Worm (Caenorhabditis elegans) whole organism, young adult: Measurements from ENCODE around the gene F36H5.17.

Source experiments
- B0019.2 ChIP-seq: fragments of 200-800 bp; sonication (Bioruptor generic); conservative IDR thresholded peaks from 2 replicates; pipeline ENCODE4 v1.3.6; 2022; ENCODE audit warnings: missing genetic modification reagents, missing genetic modification characterization, missing compliant biosample characterization
- C06A6.2 ChIP-seq: fragments of 200-800 bp; sonication (Bioruptor generic); conservative IDR thresholded peaks from 2 replicates; pipeline ENCODE4 v1.3.6; 2022; ENCODE audit warnings: missing genetic modification characterization, missing compliant biosample characterization
- F10E7.11 ChIP-seq: sonication (generic microtip); optimal IDR thresholded peaks from 2 replicates; lab custom pipeline; 2017; ENCODE audit warnings: mild to moderate bottlenecking, missing genetic modification characterization, moderate library complexity, missing compliant biosample characterization
- F23B12.7 ChIP-seq: sonication (generic microtip); optimal IDR thresholded peaks from 2 replicates; lab custom pipeline; 2017; ENCODE audit warnings: missing genetic modification characterization, mild to moderate bottlenecking, missing compliant biosample characterization, antibody characterized with exemption, moderate library complexity; ENCODE audit not compliant: insufficient read depth
- F49E8.2 ChIP-seq: sonication (generic microtip); optimal IDR thresholded peaks from 3 replicates; lab custom pipeline; 2017; ENCODE audit warnings: missing genetic modification characterization, mild to moderate bottlenecking, missing compliant biosample characterization, antibody characterized with exemption, moderate library complexity; ENCODE audit not compliant: insufficient read depth
- K12H6.12 ChIP-seq: fragments of 200-800 bp; sonication (Bioruptor generic); optimal IDR thresholded peaks from 2 replicates; lab custom pipeline; 2018; ENCODE audit warnings: mild to moderate bottlenecking, missing genetic modification characterization, missing compliant biosample characterization
- T07F8.4 ChIP-seq: sonication (generic microtip); optimal IDR thresholded peaks from 2 replicates; lab custom pipeline; 2016; ENCODE audit warnings: mild to moderate bottlenecking, missing genetic modification characterization, moderate library complexity, missing compliant biosample characterization
- T26A5.8 ChIP-seq: sonication (generic microtip); optimal IDR thresholded peaks from 2 replicates; lab custom pipeline; 2016; ENCODE audit warnings: missing genetic modification characterization, missing compliant biosample characterization
- Y53G8AR.9 ChIP-seq: fragments of 200-800 bp; sonication (Bioruptor generic); conservative IDR thresholded peaks from 2 replicates; pipeline ENCODE4 v1.3.6; 2022; ENCODE audit warnings: missing genetic modification reagents, missing genetic modification characterization, missing compliant biosample characterization
- aptf-2 ChIP-seq: fragments of 200-800 bp; sonication (Bioruptor generic); conservative IDR thresholded peaks from 2 replicates; pipeline ENCODE4 v1.3.6; 2022; ENCODE audit warnings: missing genetic modification reagents, missing genetic modification characterization, missing compliant biosample characterization
- ceh-100 ChIP-seq: fragments of 200-800 bp; sonication (Bioruptor generic); IDR thresholded peaks from 2 replicates; pipeline ENCODE4 v1.3.6; 2022; ENCODE audit warnings: missing genetic modification reagents, missing genetic modification characterization, missing compliant biosample characterization
- ceh-27 ChIP-seq: fragments of 200-800 bp; sonication (Bioruptor generic); optimal IDR thresholded peaks from 2 replicates; lab custom pipeline; 2018; ENCODE audit warnings: mild to moderate bottlenecking, missing genetic modification characterization, moderate library complexity, missing compliant biosample characterization
- die-1 ChIP-seq: sonication (generic microtip); optimal IDR thresholded peaks from 2 replicates; lab custom pipeline; 2016; ENCODE audit warnings: missing genotype, mild to moderate bottlenecking, missing genetic modification characterization, missing compliant biosample characterization
- efl-1 ChIP-seq: fragments of 150-350 bp; optimal IDR thresholded peaks from 2 replicates; lab custom pipeline; 2014; ENCODE audit warnings: missing biosample characterization, missing genetic modification reagents, missing genetic modification characterization
- gei-17 ChIP-seq: fragments of 200-800 bp; sonication (Bioruptor generic); optimal IDR thresholded peaks from 2 replicates; lab custom pipeline; 2018; ENCODE audit warnings: mild to moderate bottlenecking, missing genetic modification characterization, missing compliant biosample characterization
- him-1 ChIP-seq: sonication (generic microtip); optimal IDR thresholded peaks from 2 replicates; lab custom pipeline; 2016; ENCODE audit warnings: missing genotype, missing genetic modification reagents, missing genetic modification characterization, missing compliant biosample characterization
- hmg-1.2 ChIP-seq: fragments of 200-800 bp; sonication (Bioruptor generic); IDR thresholded peaks from 2 replicates; pipeline ENCODE4 v1.3.6; 2022; ENCODE audit warnings: missing genetic modification reagents, missing genetic modification characterization, missing compliant biosample characterization
- lag-1 ChIP-seq: fragments of 200-800 bp; sonication (Bioruptor generic); IDR thresholded peaks from 2 replicates; pipeline ENCODE4 v1.3.6; 2022; ENCODE audit warnings: missing genetic modification reagents, missing genetic modification characterization, missing compliant biosample characterization
- lin-40 ChIP-seq: sonication (generic microtip); optimal IDR thresholded peaks from 2 replicates; lab custom pipeline; 2016; ENCODE audit warnings: missing genetic modification characterization, mild to moderate bottlenecking, missing compliant biosample characterization, missing genotype, missing genetic modification reagents
- mel-28 ChIP-seq: sonication (generic microtip); optimal IDR thresholded peaks from 2 replicates; lab custom pipeline; 2016; ENCODE audit warnings: borderline replicate concordance, mild to moderate bottlenecking, missing genetic modification characterization, missing compliant biosample characterization
- mxl-1 ChIP-seq: sonication (generic microtip); optimal IDR thresholded peaks from 2 replicates; lab custom pipeline; 2016; ENCODE audit warnings: missing genetic modification characterization, missing compliant biosample characterization
- nfyb-1 ChIP-seq: fragments of 200-800 bp; sonication (Bioruptor generic); IDR thresholded peaks from 2 replicates; pipeline ENCODE4 v1.3.6; 2022; ENCODE audit warnings: missing genetic modification reagents, missing genetic modification characterization, missing compliant biosample characterization
- nhr-27 ChIP-seq: fragments of 200-800 bp; sonication (Bioruptor generic); optimal IDR thresholded peaks from 2 replicates; lab custom pipeline; 2018; ENCODE audit warnings: mild to moderate bottlenecking, missing genetic modification characterization, moderate library complexity, missing compliant biosample characterization
- pbrm-1 ChIP-seq: fragments of 200-800 bp; sonication (Bioruptor generic); IDR thresholded peaks from 2 replicates; pipeline ENCODE4 v1.3.6; 2022; ENCODE audit warnings: missing genetic modification reagents, missing genetic modification characterization, missing compliant biosample characterization
- pha-4 ChIP-seq: fragments of 150-350 bp; sonication (generic microtip); optimal IDR thresholded peaks from 2 replicates; lab custom pipeline; 2014; ENCODE audit warnings: missing biosample characterization, missing genetic modification reagents, missing genetic modification characterization
- rpc-1 ChIP-seq, 2 experiments: fragments of 150-350 bp in 1 of 2; sonication (generic microtip) in 1 of 2; optimal IDR thresholded peaks; 2 replicates each; lab custom pipeline; 2014 to 2018; ENCODE audit warnings: missing biosample characterization in 1 of 2, missing genetic modification characterization in 1 of 2, missing genetic modification reagents in 1 of 2, missing genotype in 1 of 2
- snpc-1.3 ChIP-seq: sonication (generic microtip); optimal IDR thresholded peaks from 2 replicates; lab custom pipeline; 2017; ENCODE audit warnings: missing genetic modification characterization, mild to moderate bottlenecking, missing compliant biosample characterization, antibody characterized with exemption, moderate library complexity, missing genotype, missing genetic modification reagents; ENCODE audit not compliant: insufficient read depth
- unc-130 ChIP-seq: sonication (generic microtip); optimal IDR thresholded peaks from 2 replicates; lab custom pipeline; 2016; ENCODE audit warnings: missing genetic modification reagents, missing genetic modification characterization, missing compliant biosample characterization
- xnd-1 ChIP-seq: sonication (generic microtip); optimal IDR thresholded peaks from 2 replicates; lab custom pipeline; 2016; ENCODE audit warnings: missing genotype, missing genetic modification reagents, missing genetic modification characterization, missing compliant biosample characterization
- ztf-22 ChIP-seq: fragments of 200-800 bp; sonication (Bioruptor generic); optimal IDR thresholded peaks from 2 replicates; lab custom pipeline; 2018; ENCODE audit warnings: mild to moderate bottlenecking, missing genetic modification characterization, moderate library complexity, missing compliant biosample characterization
- ztf-3 ChIP-seq: fragments of 200-800 bp; sonication (Bioruptor generic); optimal IDR thresholded peaks from 2 replicates; lab custom pipeline; 2018; ENCODE audit warnings: mild to moderate bottlenecking, missing genetic modification characterization, missing compliant biosample characterization

The F36H5.17 gene

DNA sequence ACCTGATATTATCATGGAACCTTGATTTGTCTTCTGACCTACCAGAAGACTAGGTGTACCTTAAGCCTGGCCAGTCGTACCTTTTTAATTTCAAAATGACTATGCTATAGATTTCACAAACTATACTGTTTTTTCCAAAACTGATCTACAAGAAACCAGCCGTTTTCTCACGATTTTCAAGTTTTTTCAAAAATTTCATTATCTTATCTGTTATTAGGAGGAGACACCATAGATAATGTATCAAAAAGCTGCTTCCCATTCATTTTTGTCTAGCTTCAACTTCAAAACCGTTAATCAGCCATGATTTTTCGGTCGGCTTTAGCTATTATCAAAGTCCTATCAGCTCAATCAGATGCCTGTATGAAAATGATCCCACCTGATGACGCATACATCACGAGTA lies 13.4 kb downstream of the F36H5.17 start, which contains the start of gene F36H5.12:
TSS of gene F36H5.12 (plus strand) at position 301 of the 400 bp plus-strand sequence.
- no peak for TF ChIP-seq efl-1 (GFP tag; lab: Kevin White, UChicago)
- TF ChIP-seq snpc-1.3 (tag; lab: Kevin White, UChicago), result no peak
- no peak for TF ChIP-seq rpc-1 (optimal IDR thresholded peaks at IDR 0.05; lab: Kevin White, UChicago)
- TF ChIP-seq rpc-1 (tag; optimal IDR thresholded peaks at IDR 0.05; lab: Kevin White, UChicago), result no peak
- TF ChIP-seq B0019.2 (GFP tag; lab: Robert Waterston, UW), result no peak
- TF ChIP-seq ceh-27, result no peak
- no peak for TF ChIP-seq T07F8.4 (tag; lab: Kevin White, UChicago)
- no peak for TF ChIP-seq T26A5.8 (tag; lab: Kevin White, UChicago)
- no peak for TF ChIP-seq him-1 (tag; lab: Kevin White, UChicago)
- no peak for TF ChIP-seq K12H6.12 (tag; lab: Kevin White, UChicago)
- TF ChIP-seq lin-40 (tag; lab: Kevin White, UChicago), result no peak
- no peak for TF ChIP-seq lag-1 (GFP tag; lab: Robert Waterston, UW)
- no peak for TF ChIP-seq pha-4 (tag; lab: Kevin White, UChicago)

DNA sequence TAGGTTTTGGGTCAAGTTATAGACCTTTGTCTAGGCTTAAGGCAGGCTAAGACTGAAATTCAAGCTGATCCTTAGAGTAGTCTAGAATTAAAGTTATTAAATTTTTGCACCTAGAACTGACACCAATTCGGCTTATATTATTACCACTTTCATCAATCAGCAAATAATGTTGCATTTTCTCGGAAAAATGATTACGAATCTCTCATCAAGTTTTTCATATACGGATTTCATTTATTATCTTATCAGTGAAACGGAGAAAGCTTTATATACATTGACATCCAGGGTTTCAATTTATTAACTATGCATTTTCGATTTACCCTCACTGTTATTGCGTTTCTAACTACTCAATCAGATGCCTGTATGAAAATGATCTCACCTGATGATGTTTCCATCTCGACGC lies 14.7 kb downstream of the F36H5.17 start, which contains the start of gene K07G6.1:
TSS of gene K07G6.1 (plus strand) at position 301 of the 400 bp plus-strand sequence.
- TF ChIP-seq ztf-22 (GFP tag; lab: Kevin White, UChicago), result no peak

DNA sequence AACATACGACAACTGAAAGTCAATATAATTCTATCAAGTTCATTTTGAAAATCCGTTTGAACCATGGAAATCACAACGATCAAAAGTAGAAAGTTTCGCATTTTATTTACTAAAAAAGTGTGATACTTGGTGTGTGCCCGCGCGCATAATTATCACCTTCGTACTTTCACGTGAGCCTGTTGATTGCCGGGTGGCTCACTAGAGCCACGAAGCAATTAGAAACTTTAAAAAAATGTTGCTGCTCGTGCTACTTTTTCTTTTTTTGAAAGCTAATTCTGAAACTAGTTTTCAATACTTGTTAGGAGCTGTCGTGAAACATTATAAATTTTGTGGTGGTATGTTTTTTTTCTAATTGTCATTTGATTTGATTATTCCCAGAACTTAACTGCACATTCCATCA lies 17.1 kb downstream of the F36H5.17 start, which contains the start of the genes irld-9 and irld-33:
TSS of gene irld-9 (minus strand) at position 101 of the 400 bp plus-strand sequence.
TSS of gene irld-33 (plus strand) at position 209 of the 400 bp plus-strand sequence.
- TF ChIP-seq Y53G8AR.9 (GFP tag; lab: Robert Waterston, UW) (no peak), mxl-1 (tag; lab: Kevin White, UChicago) (no peak), him-1 (tag; lab: Kevin White, UChicago) (no peak), ceh-100 (GFP tag; lab: Robert Waterston, UW) (no peak), xnd-1 (tag; lab: Kevin White, UChicago) (no peak), die-1 (tag; lab: Kevin White, UChicago) (no peak), C06A6.2 (GFP tag; lab: Robert Waterston, UW) (no peak), F23B12.7 (no peak)

DNA sequence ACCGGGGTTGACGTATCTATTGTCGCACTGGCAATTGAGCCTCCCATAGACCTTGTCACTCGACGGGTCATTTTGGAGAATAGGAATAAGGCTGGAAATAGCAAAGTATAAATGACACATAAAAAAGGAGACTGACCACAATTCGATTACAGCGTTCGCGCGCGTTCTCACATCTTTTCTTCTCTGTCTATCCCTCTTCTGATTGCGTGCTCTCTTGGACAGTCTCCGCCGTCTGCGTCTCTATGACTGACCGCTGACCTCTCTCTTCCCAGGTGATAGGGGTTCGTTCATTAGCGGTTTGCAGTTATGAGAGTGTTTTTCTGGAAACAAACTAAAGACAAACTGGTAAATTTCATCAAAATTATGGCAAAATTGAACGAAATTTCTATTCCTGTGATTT lies 19.6 kb downstream of the F36H5.17 start, which contains the start of gene ceh-83:
TSS of gene ceh-83 (minus strand) at position 181 of the 400 bp plus-strand sequence.
- no peak for TF ChIP-seq nhr-27
- TF ChIP-seq gei-17, result no peak
- TF ChIP-seq F10E7.11 (tag; lab: Kevin White, UChicago), result no peak
- no peak for TF ChIP-seq nfyb-1 (GFP tag; lab: Robert Waterston, UW)
- no peak for TF ChIP-seq F49E8.2 (tag; lab: Kevin White, UChicago)
- no peak for TF ChIP-seq unc-130 (GFP tag; lab: Kevin White, UChicago)
- TF ChIP-seq hmg-1.2 (GFP tag; lab: Robert Waterston, UW), result peak; percentile 92
- 0 out of 2 replicates have a peak, but pooled peaks have one; percentile 25 for TF ChIP-seq pbrm-1 (GFP tag; lab: Robert Waterston, UW)
- 0 out of 2 replicates have a peak, but pooled peaks have one; percentile 52 for TF ChIP-seq aptf-2

DNA sequence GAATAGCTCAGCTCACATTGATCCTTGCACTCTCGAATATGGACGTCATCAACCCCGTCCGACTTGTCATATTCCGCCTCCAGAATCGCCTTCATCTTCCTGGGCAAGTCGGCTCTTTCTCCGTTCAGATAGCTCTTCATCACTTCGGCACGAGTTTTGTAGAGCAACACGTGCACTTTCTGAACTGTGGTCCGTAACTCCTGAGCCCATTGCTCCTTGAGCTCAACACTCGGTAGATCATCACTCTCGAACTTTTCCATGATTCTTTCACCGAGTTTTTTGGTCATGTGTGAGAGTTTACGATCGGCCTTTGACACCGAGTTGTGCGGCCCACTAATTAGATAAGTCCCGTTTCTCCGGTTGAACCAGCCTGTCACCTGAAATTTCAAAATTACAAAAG lies 20.8 kb downstream of the F36H5.17 start:
- TF ChIP-seq mel-28 (tag; lab: Kevin White, UChicago) (no peak), ztf-3 (GFP tag; lab: Kevin White, UChicago) (no peak)
